Fruit fly (Drosophila melanogaster): Measurements from ENCODE around the gene AMPdeam.

The AMPdeam gene

dm6 chrX:13889164-13889672 lies 43.6 kb upstream of the AMPdeam start (continued):
- TF ChIP-seq CG6163 (GFP tag; IDR thresholded peaks at IDR 0.05) (peak; percentile 64), CG6808 (GFP tag; optimal IDR thresholded peaks at IDR 0.05) (peak; percentile 82), CG4318 (GFP tag; optimal IDR thresholded peaks at IDR 0.05) (peak; percentile 70), Ets96B (tag; optimal IDR thresholded peaks at IDR 0.05) (peak; percentile 80), CG15336 (GFP tag; IDR thresholded peaks at IDR 0.05) (peak; percentile 85), CG8119 (GFP tag; IDR thresholded peaks at IDR 0.05) (peak; percentile 77), fd85E (GFP tag; optimal IDR thresholded peaks at IDR 0.05) (no peak), CG11294 (GFP tag; IDR thresholded peaks at IDR 0.05) (peak; percentile 74), pdm3 (GFP tag; optimal IDR thresholded peaks at IDR 0.05) (peak; percentile 75), net (GFP tag; optimal IDR thresholded peaks at IDR 0.05) (peak; percentile 72), dsx (GFP tag; optimal IDR thresholded peaks at IDR 0.05; ENCODE audit: poor library complexity, severe bottlenecking) (peak; percentile 63), acj6 (GFP tag; optimal IDR thresholded peaks at IDR 0.05) (peak; percentile 79), CG8632 (GFP tag; optimal IDR thresholded peaks at IDR 0.05) (peak; percentile 31), CG10631 (GFP tag; optimal IDR thresholded peaks at IDR 0.05) (peak; percentile 79), Lpt (GFP tag; optimal IDR thresholded peaks at IDR 0.05) (peak; percentile 42), Hr4 (GFP tag; optimal IDR thresholded peaks at IDR 0.05) (peak; percentile 73), ss (GFP tag; optimal IDR thresholded peaks at IDR 0.05) (peak; percentile 27 to 63), CG10669 (GFP tag; optimal IDR thresholded peaks at IDR 0.05) (peak; percentile 76), achi (GFP tag; optimal IDR thresholded peaks at IDR 0.05) (peak; percentile 62), fd59A (GFP tag; optimal IDR thresholded peaks at IDR 0.05) (peak; percentile 82), Sox15 (GFP tag; optimal IDR thresholded peaks at IDR 0.05) (peak; percentile 29)

- TF ChIP-seq Sox14 (GFP tag; optimal IDR thresholded peaks at IDR 0.05), result peak; percentile 22
- TF ChIP-seq eg (GFP tag; IDR thresholded peaks at IDR 0.05), result peak; percentile 53; the same call in 2 of the 3 replicates
- TF ChIP-seq Lpt (GFP tag; optimal IDR thresholded peaks at IDR 0.05), result peak; percentile 39
- TF ChIP-seq CG10631 (GFP tag; optimal IDR thresholded peaks at IDR 0.05), result no peak
- no peak for TF ChIP-seq CG11902 (GFP tag; optimal IDR thresholded peaks at IDR 0.05)
- TF ChIP-seq CG6808 (GFP tag; optimal IDR thresholded peaks at IDR 0.05), result peak; percentile 76
- no peak for TF ChIP-seq achi (GFP tag; optimal IDR thresholded peaks at IDR 0.05)
- no peak for TF ChIP-seq CG8632 (GFP tag; optimal IDR thresholded peaks at IDR 0.05)
- no peak for TF ChIP-seq Hr39 (GFP tag; optimal IDR thresholded peaks at IDR 0.05)
- TF ChIP-seq CG15336 (GFP tag; IDR thresholded peaks at IDR 0.05), result peak; percentile 32; the same call in 1 of the 2 replicates
- TF ChIP-seq dac (GFP tag; optimal IDR thresholded peaks at IDR 0.05), result no peak
- TF ChIP-seq pdm3 (GFP tag; optimal IDR thresholded peaks at IDR 0.05), result no peak
- TF ChIP-seq Hr38 (GFP tag; optimal IDR thresholded peaks at IDR 0.05), result no peak
- TF ChIP-seq CG6792 (GFP tag; optimal IDR thresholded peaks at IDR 0.05), result no peak
- TF ChIP-seq acj6 (GFP tag; optimal IDR thresholded peaks at IDR 0.05), result no peak
- TF ChIP-seq fkh (GFP tag; optimal IDR thresholded peaks at IDR 0.05), result peak; percentile 41
- TF ChIP-seq CG8119 (GFP tag; IDR thresholded peaks at IDR 0.05), result no peak
- TF ChIP-seq Met (GFP tag; optimal IDR thresholded peaks at IDR 0.05), result no peak
- TF ChIP-seq Eip78C (GFP tag), result no peak
- peak; percentile 67; the same call in 2 of the 3 replicates for TF ChIP-seq CG6163 (GFP tag; IDR thresholded peaks at IDR 0.05)
- peak; percentile 2 for TF ChIP-seq Blimp-1 (GFP tag; optimal IDR thresholded peaks at IDR 0.05)
- peak; percentile 49 to 70 for TF ChIP-seq ss (GFP tag; optimal IDR thresholded peaks at IDR 0.05)
- TF ChIP-seq cyc (GFP tag; optimal IDR thresholded peaks at IDR 0.05), result no peak
- TF ChIP-seq dsx (GFP tag; optimal IDR thresholded peaks at IDR 0.05; ENCODE audit: poor library complexity, severe bottlenecking), result peak; percentile 29
- TF ChIP-seq esn (GFP tag; optimal IDR thresholded peaks at IDR 0.05), result no peak
- TF ChIP-seq lz (GFP tag; optimal IDR thresholded peaks at IDR 0.05), result no peak
- TF ChIP-seq CG6276 (GFP tag; optimal IDR thresholded peaks at IDR 0.05), result peak; percentile 43
- TF ChIP-seq spab (GFP tag; optimal IDR thresholded peaks at IDR 0.05), result peak; percentile 65
- TF ChIP-seq CG11294 (GFP tag; IDR thresholded peaks at IDR 0.05), result no peak
- TF ChIP-seq CG8319 (GFP tag; optimal IDR thresholded peaks at IDR 0.05), result peak; percentile 22
- TF ChIP-seq CG4318 (GFP tag; optimal IDR thresholded peaks at IDR 0.05), result no peak
- peak; percentile 17 for TF ChIP-seq CG32006 (GFP tag; optimal IDR thresholded peaks at IDR 0.05)
- TF ChIP-seq CG3032 (tag; optimal IDR thresholded peaks at IDR 0.05), result peak; percentile 59
- no peak for TF ChIP-seq CG34406 (GFP tag; optimal IDR thresholded peaks at IDR 0.05)
- no peak for TF ChIP-seq CG11762 (GFP tag; optimal IDR thresholded peaks at IDR 0.05; ENCODE audit: insufficient read depth)
- TF ChIP-seq Sox15 (GFP tag; optimal IDR thresholded peaks at IDR 0.05), result no peak
- peak; percentile 5 for TF ChIP-seq CG7368 (GFP tag; optimal IDR thresholded peaks at IDR 0.05)
- peak; percentile 37 for TF ChIP-seq Ets96B (tag; optimal IDR thresholded peaks at IDR 0.05)
- TF ChIP-seq fd85E (GFP tag; optimal IDR thresholded peaks at IDR 0.05), result no peak
- no peak for TF ChIP-seq Eip93F (GFP tag; optimal IDR thresholded peaks at IDR 0.05)
- no peak for TF ChIP-seq fd59A (GFP tag; optimal IDR thresholded peaks at IDR 0.05)
- TF ChIP-seq CG10669 (GFP tag; optimal IDR thresholded peaks at IDR 0.05), result peak; percentile 26
These were observed 33.6 kb upstream of the AMPdeam start for dm6 chrX:13879169-13879821.
